Fruit fly (Drosophila melanogaster) S2 (cell line): ENCODE measurements around the gene CG13720.

Source experiments
- CG8478 ChIP-seq: fragments of >200 bp; optimal IDR thresholded peaks from 2 replicates; lab custom pipeline; 2018
- CTCF ChIP-seq, 2 experiments: fragments of >200 bp; optimal IDR thresholded peaks; 2 replicates each; lab custom pipeline; 2018

- TF ChIP-seq CTCF (optimal IDR thresholded peaks at IDR 0.05; lab: Kevin White, UChicago) (no peak), CG8478 (lab: Kevin White, UChicago) (no peak)
Observed at dm6 chr3L:4474946-4475470, 25.3 kb downstream of the CG13720 start.
